In genomic region chr3R:23293066-23293777, dm6 we compare ENCODE assay signal across 1 fruit fly cellular context.
TF ChIP-seq lines count a peak whose summit lies in the region.

No protein-coding gene starts in this region.

TF ChIP-seq in whole organism, embryonic, 481 proteins besides CTCF, POLR2A, EP300 and RAD21 (continued from another document):
- TF ChIP-seq CG3281 (GFP tag; optimal IDR thresholded peaks at IDR 0.05; lab: Kevin White, UChicago) (no peak), Hmr (GFP tag; optimal IDR thresholded peaks at IDR 0.05; lab: Kevin White, UChicago) (no peak), HHEX (GFP tag; optimal IDR thresholded peaks at IDR 0.05; lab: Kevin White, UChicago) (peak; percentile 23), tap (tag; optimal IDR thresholded peaks at IDR 0.05; lab: Kevin White, UChicago) (peak; percentile 0), maf-S (GFP tag; optimal IDR thresholded peaks at IDR 0.05; lab: Kevin White, UChicago) (no peak), CG14860 (GFP tag; IDR thresholded peaks at IDR 0.05; lab: Robert Waterston, UW; ENCODE audit: partially characterized antibody) (no peak)
